Fruit fly (Drosophila melanogaster) whole organism, pupa: Measurements from ENCODE around the gene CG46042.

Experiments used
- CG10348 ChIP-seq: fragments of 200-800 bp; sonication (Bioruptor generic); IDR thresholded peaks from 2 replicates; pipeline ENCODE4 v1.3.6; 2022; ENCODE audit warnings: missing biosample characterization, missing genetic modification characterization
- CG12605 ChIP-seq: fragments of 200-800 bp; sonication (Bioruptor generic); IDR thresholded peaks from 2 replicates; pipeline ENCODE4 v1.3.6; 2022; ENCODE audit warnings: missing biosample characterization, missing genetic modification characterization
- CG14655 ChIP-seq: fragments of 200-800 bp; sonication (Bioruptor generic); optimal IDR thresholded peaks from 3 replicates; lab custom pipeline; 2017; ENCODE audit warnings: mild to moderate bottlenecking, missing biosample characterization, missing genetic modification reagents, missing genetic modification characterization
- CG8159 ChIP-seq: fragments of 200-800 bp; sonication (Bioruptor generic); optimal IDR thresholded peaks from 3 replicates; lab custom pipeline; 2018; ENCODE audit warnings: missing biosample characterization, mild to moderate bottlenecking, missing genetic modification characterization, moderate library complexity
- CG9948 ChIP-seq: fragments of 200-800 bp; sonication (Bioruptor generic); optimal IDR thresholded peaks from 2 replicates; lab custom pipeline; 2018; ENCODE audit warnings: missing biosample characterization, mild to moderate bottlenecking, missing genetic modification characterization, moderate library complexity
- D1 ChIP-seq: fragments of 200-800 bp; sonication (Bioruptor generic); optimal IDR thresholded peaks from 2 replicates; lab custom pipeline; 2018; ENCODE audit warnings: missing biosample characterization, mild to moderate bottlenecking, missing genetic modification characterization, moderate library complexity
- EcR ChIP-seq: fragments of 200-800 bp; sonication (Bioruptor generic); optimal IDR thresholded peaks from 3 replicates; lab custom pipeline; 2019; ENCODE audit warnings: missing biosample characterization, missing genetic modification characterization, mild to moderate bottlenecking, moderate library complexity, missing genetic modification reagents
- Pif1A ChIP-seq: fragments of 200-800 bp; sonication (Bioruptor generic); optimal IDR thresholded peaks from 3 replicates; lab custom pipeline; 2016; ENCODE audit warnings: missing biosample characterization, missing genetic modification characterization
- fd96Ca ChIP-seq: fragments of 200-800 bp; sonication (Bioruptor generic); IDR thresholded peaks from 3 replicates; pipeline ENCODE4 v1.3.6; 2022; ENCODE audit warnings: missing biosample characterization, missing genetic modification characterization
- rn ChIP-seq: fragments of 200-800 bp; sonication (Bioruptor generic); IDR thresholded peaks from 2 replicates; pipeline ENCODE4 v1.3.6; 2022; ENCODE audit warnings: missing biosample characterization, missing genetic modification characterization

dm6 chr3R:19915312-19915711 is 26.9 kb downstream of the CG46042 start, which contains the start of the genes Xport-A and Xport-B:
- no peak for TF ChIP-seq CG14655 (GFP tag; lab: Kevin White, UChicago)
- TF ChIP-seq CG10348, result no peak
- no peak for TF ChIP-seq EcR
- TF ChIP-seq D1 (tag; lab: Kevin White, UChicago), result no peak
- TF ChIP-seq fd96Ca (GFP tag; lab: Robert Waterston, UW), result no peak
- no peak for TF ChIP-seq CG12605 (GFP tag; lab: Robert Waterston, UW)
- TF ChIP-seq CG9948, result no peak
- TF ChIP-seq CG8159, result no peak
- no peak for TF ChIP-seq rn (GFP tag; lab: Robert Waterston, UW)
- no peak for TF ChIP-seq Pif1A (GFP tag; lab: Kevin White, UChicago)
